Worm (Caenorhabditis elegans): ENCODE results near the gene F46B6.9.

Gene F46B6.9

DNA sequence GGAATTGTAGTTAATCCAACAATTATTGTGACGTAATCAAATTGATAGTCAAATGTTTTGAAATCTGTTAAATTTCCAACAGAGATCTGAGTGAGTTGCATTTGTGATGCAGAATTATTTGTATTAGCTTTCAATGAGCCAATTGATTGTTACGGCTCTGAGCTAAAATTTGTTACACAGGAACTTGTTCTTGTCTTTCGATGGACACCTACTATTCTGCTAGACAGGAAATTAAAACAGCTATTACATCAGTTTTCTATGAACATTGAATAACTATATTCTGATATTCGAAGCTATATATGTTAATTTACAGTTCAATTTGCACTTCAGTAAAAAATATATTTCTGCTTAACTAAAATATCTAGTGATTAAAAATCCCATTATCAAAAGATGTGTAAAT is 37.2 kb downstream of the F46B6.9 start, which contains the start of gene sru-40:
Gene sru-40 (minus strand): TSS at position 101 of the 400 bp plus-strand sequence.
- no peak for TF ChIP-seq ama-1 (optimal IDR thresholded peaks at IDR 0.05)
- TF ChIP-seq ceh-24 (tag; optimal IDR thresholded peaks at IDR 0.05): no peak
- no peak for TF ChIP-seq ceh-19 (GFP tag; optimal IDR thresholded peaks at IDR 0.05)
- no peak for TF ChIP-seq ztf-16 (tag; optimal IDR thresholded peaks at IDR 0.05)

- TF ChIP-seq Y22D7AL.16 (tag; optimal IDR thresholded peaks at IDR 0.05) (no peak), sox-2 (GFP tag; IDR thresholded peaks at IDR 0.05) (no peak), fax-1 (tag; optimal IDR thresholded peaks at IDR 0.05) (no peak), ceh-45 (GFP tag; IDR thresholded peaks at IDR 0.05) (no peak), ceh-24 (tag; optimal IDR thresholded peaks at IDR 0.05) (no peak), fkh-10 (GFP tag; optimal IDR thresholded peaks at IDR 0.05) (no peak), fkh-6 (tag; optimal IDR thresholded peaks at IDR 0.05) (no peak), unc-42 (tag; optimal IDR thresholded peaks at IDR 0.05) (no peak), C08G9.2 (tag; optimal IDR thresholded peaks at IDR 0.05) (no peak), tbx-2 (tag; optimal IDR thresholded peaks at IDR 0.05) (no peak), pag-3 (tag; optimal IDR thresholded peaks at IDR 0.05; ENCODE audit: borderline replicate concordance) (no peak), pqm-1 (tag; optimal IDR thresholded peaks at IDR 0.05) (no peak), ceh-22 (tag; optimal IDR thresholded peaks at IDR 0.05) (no peak), ceh-6 (GFP tag; optimal IDR thresholded peaks at IDR 0.05) (no peak), unc-55 (GFP tag; optimal IDR thresholded peaks at IDR 0.05) (no peak), K02D7.2 (tag; optimal IDR thresholded peaks at IDR 0.05) (no peak), ztf-16 (tag; optimal IDR thresholded peaks at IDR 0.05) (no peak)
Measured at ce11 chrV:9835945-9836344, 39.3 kb downstream of the F46B6.9 start, which contains the start of gene sru-38. Gene sru-38, minus strand, starts transcription at chrV:9836045.

DNA sequence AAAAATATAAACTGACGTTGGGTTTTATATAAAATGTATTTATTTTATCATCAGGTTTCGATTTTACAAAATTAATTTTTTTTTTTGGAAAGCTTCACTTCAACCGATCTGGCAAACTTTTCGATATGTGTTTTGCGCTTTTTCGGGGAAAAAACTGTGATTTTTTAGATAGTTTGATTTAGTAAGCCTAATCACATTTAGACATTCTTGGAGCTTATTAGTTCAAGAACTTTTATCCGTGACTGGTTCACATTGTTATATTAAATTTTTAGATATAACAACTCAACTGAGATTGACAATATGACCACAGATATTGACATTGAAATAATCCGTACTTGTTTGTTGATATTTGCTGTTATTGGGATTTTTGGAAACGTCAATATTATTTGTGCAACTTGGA is 41.0 kb downstream of the F46B6.9 start, which contains the start of gene srsx-21:
Gene srsx-21 (plus strand): TSS at position 301 of the 400 bp plus-strand sequence.
- TF ChIP-seq unc-86 (tag; optimal IDR thresholded peaks at IDR 0.05) (no peak), tbx-2 (tag; optimal IDR thresholded peaks at IDR 0.05) (no peak), dve-1 (tag; optimal IDR thresholded peaks at IDR 0.05) (no peak), K02D7.2 (tag; optimal IDR thresholded peaks at IDR 0.05) (no peak), pha-2 (tag; optimal IDR thresholded peaks at IDR 0.05) (no peak), eyg-1 (tag; optimal IDR thresholded peaks at IDR 0.05) (no peak), hlh-8 (tag; optimal IDR thresholded peaks at IDR 0.05) (no peak), F13H6.1 (tag; optimal IDR thresholded peaks at IDR 0.05) (no peak), ceh-6 (GFP tag; optimal IDR thresholded peaks at IDR 0.05) (no peak), pros-1 (tag; optimal IDR thresholded peaks at IDR 0.05) (no peak), sdc-2 (tag; optimal IDR thresholded peaks at IDR 0.05) (no peak), npax-4 (tag; optimal IDR thresholded peaks at IDR 0.05) (no peak), ceh-34 (tag; optimal IDR thresholded peaks at IDR 0.05) (no peak), ceh-18 (tag; optimal IDR thresholded peaks at IDR 0.05) (no peak), hlh-13 (GFP tag; optimal IDR thresholded peaks at IDR 0.05) (no peak), ahr-1 (tag; optimal IDR thresholded peaks at IDR 0.05) (no peak)

ce11 chrV:9841376-9841775 is 44.7 kb downstream of the F46B6.9 start, which contains the start of gene sru-36:
Gene sru-36, plus strand, starts transcription at chrV:9841676.
- TF ChIP-seq elt-4 (tag; optimal IDR thresholded peaks at IDR 0.05) (no peak), ceh-24 (tag; optimal IDR thresholded peaks at IDR 0.05) (no peak), gmeb-2 (tag; optimal IDR thresholded peaks at IDR 0.05) (no peak), unc-55 (GFP tag; optimal IDR thresholded peaks at IDR 0.05) (no peak), lim-6 (tag; optimal IDR thresholded peaks at IDR 0.05) (no peak), lin-11 (tag; optimal IDR thresholded peaks at IDR 0.05) (no peak), pqm-1 (tag; optimal IDR thresholded peaks at IDR 0.05) (no peak), fax-1 (tag; optimal IDR thresholded peaks at IDR 0.05) (no peak), madf-2 (tag; optimal IDR thresholded peaks at IDR 0.05) (no peak), hlh-13 (GFP tag; optimal IDR thresholded peaks at IDR 0.05) (no peak), ceh-2 (tag; optimal IDR thresholded peaks at IDR 0.05) (no peak), pha-2 (tag; optimal IDR thresholded peaks at IDR 0.05) (no peak)
